Worm (Caenorhabditis elegans) whole organism, late embryonic: ENCODE measurements around the gene C14A11.6.
A peak's percentile ranks its signal among the peaks of the same experiment; 100 is the strongest.

ENCODE experiments used
- C38D4.7 ChIP-seq: fragments of 200-800 bp; sonication (Bioruptor generic); optimal IDR thresholded peaks from 2 replicates; lab custom pipeline; 2018; ENCODE audit warnings: mild to moderate bottlenecking, missing genetic modification characterization, moderate library complexity, missing compliant biosample characterization
- F13H6.1 ChIP-seq: sonication (generic microtip); optimal IDR thresholded peaks from 2 replicates; lab custom pipeline; 2016; ENCODE audit warnings: missing genetic modification characterization, missing compliant biosample characterization
- K09A11.1 ChIP-seq: sonication (generic microtip); optimal IDR thresholded peaks from 2 replicates; lab custom pipeline; 2017; ENCODE audit warnings: antibody characterized with exemption, mild to moderate bottlenecking, missing genetic modification characterization, missing compliant biosample characterization; ENCODE audit not compliant: insufficient read depth
- ahr-1 ChIP-seq: sonication (generic microtip); optimal IDR thresholded peaks from 2 replicates; lab custom pipeline; 2016; ENCODE audit warnings: missing genetic modification characterization, missing compliant biosample characterization
- ceh-14 ChIP-seq: sonication (generic microtip); optimal IDR thresholded peaks from 2 replicates; lab custom pipeline; 2016; ENCODE audit warnings: missing genotype, missing genetic modification characterization, missing compliant biosample characterization
- ceh-18 ChIP-seq: sonication (generic microtip); optimal IDR thresholded peaks from 2 replicates; lab custom pipeline; 2016; ENCODE audit warnings: missing genetic modification characterization, missing compliant biosample characterization
- ceh-19 ChIP-seq: fragments of 200-800 bp; sonication (Bioruptor generic); optimal IDR thresholded peaks from 2 replicates; lab custom pipeline; 2018; ENCODE audit warnings: mild to moderate bottlenecking, missing genetic modification characterization, missing compliant biosample characterization
- ceh-2 ChIP-seq: sonication (generic microtip); optimal IDR thresholded peaks from 2 replicates; lab custom pipeline; 2016; ENCODE audit warnings: missing genotype, missing genetic modification characterization, missing compliant biosample characterization
- ceh-31 ChIP-seq: sonication (generic microtip); optimal IDR thresholded peaks from 2 replicates; lab custom pipeline; 2016; ENCODE audit warnings: missing genetic modification characterization, missing compliant biosample characterization
- ceh-34 ChIP-seq: sonication (generic microtip); optimal IDR thresholded peaks from 2 replicates; lab custom pipeline; 2016; ENCODE audit warnings: mild to moderate bottlenecking, missing genetic modification characterization, missing compliant biosample characterization
- dmd-4 ChIP-seq: sonication (generic microtip); optimal IDR thresholded peaks from 2 replicates; lab custom pipeline; 2016; ENCODE audit warnings: borderline replicate concordance, missing genetic modification characterization, missing compliant biosample characterization
- elt-2 ChIP-seq: sonication (generic microtip); optimal IDR thresholded peaks from 2 replicates; lab custom pipeline; 2016; ENCODE audit warnings: missing genetic modification reagents, missing genetic modification characterization, missing compliant biosample characterization
- eyg-1 ChIP-seq: sonication (generic microtip); optimal IDR thresholded peaks from 2 replicates; lab custom pipeline; 2016; ENCODE audit warnings: missing genotype, missing genetic modification characterization, missing compliant biosample characterization
- fax-1 ChIP-seq: sonication (generic microtip); optimal IDR thresholded peaks from 2 replicates; lab custom pipeline; 2016; ENCODE audit warnings: missing genotype, missing genetic modification characterization, missing compliant biosample characterization
- fkh-6 ChIP-seq: sonication (generic microtip); optimal IDR thresholded peaks from 2 replicates; lab custom pipeline; 2016; ENCODE audit warnings: missing genetic modification characterization, missing compliant biosample characterization
- hlh-13 ChIP-seq: fragments of 200-800 bp; sonication (Bioruptor generic); optimal IDR thresholded peaks from 2 replicates; lab custom pipeline; 2018; ENCODE audit warnings: mild to moderate bottlenecking, missing genetic modification characterization, missing compliant biosample characterization
- hlh-15 ChIP-seq: sonication (generic microtip); optimal IDR thresholded peaks from 2 replicates; lab custom pipeline; 2016; ENCODE audit warnings: missing genetic modification characterization, missing compliant biosample characterization
- hlh-30 ChIP-seq: sonication (generic microtip); optimal IDR thresholded peaks from 2 replicates; lab custom pipeline; 2017; ENCODE audit warnings: antibody characterized with exemption, missing genetic modification characterization, missing compliant biosample characterization; ENCODE audit not compliant: insufficient read depth
- mec-3 ChIP-seq: sonication (generic microtip); optimal IDR thresholded peaks from 2 replicates; lab custom pipeline; 2016; ENCODE audit warnings: borderline replicate concordance, missing genetic modification characterization, missing compliant biosample characterization
- nfya-1 ChIP-seq: sonication (generic microtip); optimal IDR thresholded peaks from 2 replicates; lab custom pipeline; 2017; ENCODE audit warnings: missing genetic modification characterization, mild to moderate bottlenecking, missing compliant biosample characterization, antibody characterized with exemption, moderate library complexity
- nhr-11 ChIP-seq: fragments of 150-350 bp; optimal IDR thresholded peaks from 2 replicates; lab custom pipeline; 2014; ENCODE audit warnings: missing biosample characterization, missing genetic modification characterization
- pag-3 ChIP-seq: sonication (generic microtip); optimal IDR thresholded peaks from 2 replicates; lab custom pipeline; 2016; ENCODE audit warnings: missing compliant biosample characterization, missing genetic modification characterization, borderline replicate concordance
- pat-9 ChIP-seq: fragments of 200-800 bp; sonication (Bioruptor generic); optimal IDR thresholded peaks from 2 replicates; lab custom pipeline; 2018; ENCODE audit warnings: mild to moderate bottlenecking, missing genetic modification characterization, moderate library complexity, missing compliant biosample characterization
- pax-1 ChIP-seq: fragments of 150-350 bp; optimal IDR thresholded peaks from 2 replicates; lab custom pipeline; 2014; ENCODE audit warnings: missing biosample characterization, missing genetic modification characterization
- pha-2 ChIP-seq: sonication (generic microtip); optimal IDR thresholded peaks from 2 replicates; lab custom pipeline; 2017; ENCODE audit warnings: mild to moderate bottlenecking, missing genetic modification characterization, missing compliant biosample characterization
- ref-2 ChIP-seq: sonication (generic microtip); optimal IDR thresholded peaks from 2 replicates; lab custom pipeline; 2016; ENCODE audit warnings: missing genetic modification characterization, missing compliant biosample characterization
- sdc-2 ChIP-seq: sonication (generic microtip); optimal IDR thresholded peaks from 2 replicates; lab custom pipeline; 2016; ENCODE audit warnings: missing genotype, missing genetic modification characterization, missing compliant biosample characterization
- sox-2 ChIP-seq: fragments of 200-800 bp; sonication (Bioruptor generic); IDR thresholded peaks from 2 replicates; pipeline ENCODE4 v1.3.6; 2022; ENCODE audit warnings: missing genetic modification reagents, missing genetic modification characterization, missing compliant biosample characterization
- syd-9 ChIP-seq: sonication (generic microtip); optimal IDR thresholded peaks from 2 replicates; lab custom pipeline; 2016; ENCODE audit warnings: mild to moderate bottlenecking, missing genetic modification characterization, moderate library complexity, missing compliant biosample characterization
- tbx-2 ChIP-seq: sonication (generic microtip); optimal IDR thresholded peaks from 2 replicates; lab custom pipeline; 2016; ENCODE audit warnings: missing genetic modification characterization, missing compliant biosample characterization
- ttx-3 ChIP-seq: sonication (generic microtip); optimal IDR thresholded peaks from 2 replicates; lab custom pipeline; 2016; ENCODE audit warnings: missing genetic modification reagents, missing genetic modification characterization, missing compliant biosample characterization
- unc-42 ChIP-seq: sonication (generic microtip); optimal IDR thresholded peaks from 2 replicates; lab custom pipeline; 2016; ENCODE audit warnings: missing genotype, missing genetic modification characterization, missing compliant biosample characterization
- zip-5 ChIP-seq: sonication (generic microtip); optimal IDR thresholded peaks from 2 replicates; lab custom pipeline; 2016; ENCODE audit warnings: missing genetic modification characterization, missing compliant biosample characterization

Gene C14A11.6

ce11 chrX:2802562-2803165 lies 11.3 kb downstream of the C14A11.6 start, which contains the start of gene C14A11.2:
Gene C14A11.2 (plus strand): TSS chrX:2803112.
- TF ChIP-seq nfya-1 (tag; lab: Kevin White, UChicago), result peak; percentile 32
- TF ChIP-seq fax-1 (tag; lab: Kevin White, UChicago), result no peak
- TF ChIP-seq ceh-18, result peak; percentile 17
- no peak for TF ChIP-seq sox-2 (GFP tag; lab: Robert Waterston, UW)
- TF ChIP-seq C38D4.7 (GFP tag; lab: Kevin White, UChicago), result no peak
- peak; percentile 1 for TF ChIP-seq pag-3 (tag; lab: Kevin White, UChicago)
- TF ChIP-seq ceh-31 (tag; lab: Kevin White, UChicago), result peak; percentile 44
- peak; percentile 43 for TF ChIP-seq tbx-2 (tag; lab: Kevin White, UChicago)
- no peak for TF ChIP-seq ceh-19 (GFP tag; lab: Kevin White, UChicago)
- TF ChIP-seq eyg-1 (tag; lab: Kevin White, UChicago), result peak; percentile 23
- peak; percentile 83 for TF ChIP-seq ceh-34 (tag; lab: Kevin White, UChicago)
- no peak for TF ChIP-seq pha-2 (tag; lab: Kevin White, UChicago)
- peak; percentile 54 for TF ChIP-seq hlh-30 (tag; lab: Kevin White, UChicago)
- no peak for TF ChIP-seq dmd-4 (tag; lab: Kevin White, UChicago)
- peak; percentile 8 for TF ChIP-seq unc-42 (tag; lab: Kevin White, UChicago)
- TF ChIP-seq hlh-15 (tag; lab: Kevin White, UChicago), result no peak
- peak; percentile 53 for TF ChIP-seq ceh-14 (tag; lab: Kevin White, UChicago)
- TF ChIP-seq F13H6.1 (tag; lab: Kevin White, UChicago), result peak; percentile 7
- TF ChIP-seq ref-2 (tag; lab: Kevin White, UChicago), result peak; percentile 48
- TF ChIP-seq hlh-13 (GFP tag; lab: Kevin White, UChicago), result no peak

DNA sequence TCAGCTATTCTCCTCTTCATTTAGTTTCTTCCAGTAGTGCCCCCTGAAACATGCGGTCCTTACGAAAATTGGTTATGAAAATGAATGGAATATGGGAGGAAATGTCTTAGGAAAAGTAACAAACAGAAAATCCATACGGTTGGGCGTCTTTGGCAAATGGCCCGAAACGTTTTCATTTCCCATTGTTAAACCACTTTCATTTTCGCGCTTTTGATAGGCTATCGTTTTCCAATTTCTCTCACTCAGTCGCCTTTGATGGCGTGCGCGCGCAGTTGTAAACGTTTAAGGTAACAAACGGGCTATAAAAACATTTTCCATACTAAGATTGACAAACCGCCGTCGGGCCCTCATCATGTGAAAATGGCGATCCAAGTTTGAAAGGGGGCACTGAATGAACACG lies 18.9 kb downstream of the C14A11.6 start:
- TF ChIP-seq F13H6.1 (tag; lab: Kevin White, UChicago) (no peak), pat-9 (tag; lab: Kevin White, UChicago) (no peak), ttx-3 (tag; lab: Kevin White, UChicago) (no peak), eyg-1 (tag; lab: Kevin White, UChicago) (no peak), ceh-14 (tag; lab: Kevin White, UChicago) (no peak), syd-9 (tag; lab: Kevin White, UChicago) (no peak), mec-3 (tag; lab: Kevin White, UChicago) (no peak), nhr-11 (tag; lab: Kevin White, UChicago) (no peak), ahr-1 (tag; lab: Kevin White, UChicago) (no peak), pax-1 (tag; lab: Kevin White, UChicago) (no peak), zip-5 (no peak), ref-2 (tag; lab: Kevin White, UChicago) (no peak)

- TF ChIP-seq ceh-31 (tag; lab: Kevin White, UChicago), result no peak
- TF ChIP-seq elt-2 (tag; lab: Kevin White, UChicago), result peak; percentile 90
Measured at ce11 chrX:2794324-2794723, 19.6 kb downstream of the C14A11.6 start.

- no peak for TF ChIP-seq K09A11.1 (tag; lab: Kevin White, UChicago)
- no peak for TF ChIP-seq mec-3 (tag; lab: Kevin White, UChicago)
- TF ChIP-seq ceh-31 (tag; lab: Kevin White, UChicago), result peak; percentile 4
- TF ChIP-seq ref-2 (tag; lab: Kevin White, UChicago), result peak; percentile 32
- TF ChIP-seq ceh-34 (tag; lab: Kevin White, UChicago), result peak; percentile 85
- TF ChIP-seq fkh-6 (tag; lab: Kevin White, UChicago), result peak; percentile 14
- TF ChIP-seq ceh-2 (tag; lab: Kevin White, UChicago), result peak; percentile 26
- peak; percentile 44 for TF ChIP-seq sdc-2 (tag; lab: Kevin White, UChicago)
- peak; percentile 62 for TF ChIP-seq tbx-2 (tag; lab: Kevin White, UChicago)
Measured at ce11 chrX:2793527-2793926, 20.4 kb downstream of the C14A11.6 start.
